Worm (Caenorhabditis elegans) whole organism, L2 larva: ENCODE results near the gene F43G6.17.

Experiments
- C34F6.9 ChIP-seq: fragments of 150-350 bp; optimal IDR thresholded peaks from 2 replicates; lab custom pipeline; 2014; ENCODE audit warnings: missing biosample characterization, missing genetic modification characterization
- F13H6.1 ChIP-seq: sonication (generic microtip); optimal IDR thresholded peaks from 2 replicates; lab custom pipeline; 2016; ENCODE audit warnings: missing genetic modification characterization, missing compliant biosample characterization
- ZK546.5 ChIP-seq: sonication (generic microtip); optimal IDR thresholded peaks from 2 replicates; lab custom pipeline; 2017; ENCODE audit warnings: missing biosample characterization, missing genetic modification characterization
- alr-1 ChIP-seq: fragments of 150-350 bp; optimal IDR thresholded peaks from 2 replicates; lab custom pipeline; 2014; ENCODE audit warnings: missing biosample characterization, missing genetic modification characterization
- blmp-1 ChIP-seq: sonication (generic microtip); optimal IDR thresholded peaks from 2 replicates; lab custom pipeline; 2017; ENCODE audit warnings: missing genetic modification characterization, mild to moderate bottlenecking, missing compliant biosample characterization, antibody characterized with exemption, moderate library complexity; ENCODE audit not compliant: insufficient read depth
- ceh-16 ChIP-seq: fragments of 150-350 bp; optimal IDR thresholded peaks from 2 replicates; lab custom pipeline; 2014; ENCODE audit warnings: missing biosample characterization, missing genetic modification characterization
- ceh-82 ChIP-seq: fragments of 150-350 bp; optimal IDR thresholded peaks from 2 replicates; lab custom pipeline; 2014; ENCODE audit warnings: missing biosample characterization, missing genetic modification characterization
- crh-2 ChIP-seq: sonication (generic microtip); optimal IDR thresholded peaks from 2 replicates; lab custom pipeline; 2017; ENCODE audit warnings: missing biosample characterization, missing genetic modification characterization
- egl-27 ChIP-seq: sonication (generic microtip); optimal IDR thresholded peaks from 3 replicates; lab custom pipeline; 2017; ENCODE audit warnings: missing biosample characterization, missing genetic modification reagents, missing genetic modification characterization
- elt-1 ChIP-seq: fragments of 150-350 bp; optimal IDR thresholded peaks from 2 replicates; lab custom pipeline; 2014; ENCODE audit warnings: missing biosample characterization, missing genetic modification characterization
- elt-3 ChIP-seq: sonication (generic microtip); optimal IDR thresholded peaks from 2 replicates; lab custom pipeline; 2017; ENCODE audit warnings: missing biosample characterization, missing genetic modification characterization
- fos-1 ChIP-seq: fragments of 150-350 bp; optimal IDR thresholded peaks from 2 replicates; lab custom pipeline; 2014; ENCODE audit warnings: missing biosample characterization, missing genetic modification characterization
- gmeb-1 ChIP-seq: fragments of 150-350 bp; optimal IDR thresholded peaks from 2 replicates; lab custom pipeline; 2014; ENCODE audit warnings: missing biosample characterization, missing genetic modification characterization
- lin-11 ChIP-seq: fragments of 150-350 bp; sonication (generic microtip); optimal IDR thresholded peaks from 2 replicates; lab custom pipeline; 2014; ENCODE audit warnings: missing biosample characterization, missing genetic modification characterization, inconsistent platforms, mixed read lengths
- lin-13 ChIP-seq: fragments of 150-350 bp; optimal IDR thresholded peaks from 2 replicates; lab custom pipeline; 2014; ENCODE audit warnings: missing biosample characterization, missing genetic modification reagents, missing genetic modification characterization
- lin-39 ChIP-seq: fragments of 150-350 bp; optimal IDR thresholded peaks from 2 replicates; lab custom pipeline; 2014; ENCODE audit warnings: missing biosample characterization, missing genetic modification reagents, missing genetic modification characterization
- lsy-2 ChIP-seq, 2 experiments: fragments of 150-350 bp in 1 of 2; sonication (generic microtip) in 1 of 2; optimal IDR thresholded peaks; 2 replicates each; lab custom pipeline; 2014 to 2017; ENCODE audit warnings: missing biosample characterization in 2 of 2, missing genetic modification characterization in 2 of 2
- mdl-1 ChIP-seq, 2 experiments: fragments of 150-350 bp in 1 of 2; sonication (generic microtip) in 1 of 2; optimal IDR thresholded peaks; 2 replicates each; lab custom pipeline; 2017; ENCODE audit warnings: missing biosample characterization in 2 of 2, missing genetic modification characterization in 2 of 2
- nhr-10 ChIP-seq: sonication (generic microtip); optimal IDR thresholded peaks from 2 replicates; lab custom pipeline; 2017; ENCODE audit warnings: missing biosample characterization, missing genetic modification characterization
- nhr-11 ChIP-seq: fragments of 150-350 bp; optimal IDR thresholded peaks from 2 replicates; lab custom pipeline; 2014; ENCODE audit warnings: missing biosample characterization, missing genetic modification characterization
- nhr-129 ChIP-seq: fragments of 150-350 bp; optimal IDR thresholded peaks from 2 replicates; lab custom pipeline; 2014; ENCODE audit warnings: missing biosample characterization, missing genetic modification characterization
- nhr-237 ChIP-seq: fragments of 150-350 bp; optimal IDR thresholded peaks from 2 replicates; lab custom pipeline; 2014; ENCODE audit warnings: missing biosample characterization, missing genetic modification characterization
- nhr-25 ChIP-seq: fragments of 150-350 bp; sonication (generic microtip); optimal IDR thresholded peaks from 3 replicates; lab custom pipeline; 2014; ENCODE audit warnings: missing biosample characterization, missing genetic modification characterization
- nhr-6 ChIP-seq: fragments of 150-350 bp; optimal IDR thresholded peaks from 2 replicates; lab custom pipeline; 2014; ENCODE audit warnings: missing biosample characterization, missing genetic modification characterization
- nhr-77 ChIP-seq: fragments of 150-350 bp; optimal IDR thresholded peaks from 2 replicates; lab custom pipeline; 2014; ENCODE audit warnings: missing biosample characterization, missing genetic modification characterization
- peb-1 ChIP-seq: fragments of 150-350 bp; optimal IDR thresholded peaks from 2 replicates; lab custom pipeline; 2014; ENCODE audit warnings: missing biosample characterization, missing genetic modification characterization
- sem-4 ChIP-seq: fragments of 150-350 bp; optimal IDR thresholded peaks from 2 replicates; lab custom pipeline; 2014; ENCODE audit warnings: missing biosample characterization, missing genetic modification reagents, missing genetic modification characterization
- sma-3 ChIP-seq: sonication (generic microtip); optimal IDR thresholded peaks from 2 replicates; lab custom pipeline; 2016; ENCODE audit warnings: missing genetic modification reagents, missing genetic modification characterization, missing compliant biosample characterization
- sma-9 ChIP-seq, 2 experiments: fragments of 150-350 bp in 1 of 2; sonication (generic microtip) in 1 of 2; optimal IDR thresholded peaks; 2 replicates each; lab custom pipeline; 2014 to 2016; ENCODE audit warnings: missing genetic modification characterization in 2 of 2, mild to moderate bottlenecking in 1 of 2, missing biosample characterization in 1 of 2, missing compliant biosample characterization in 1 of 2, missing genetic modification reagents in 1 of 2, moderate library complexity in 1 of 2
- snpc-4 ChIP-seq: fragments of 150-350 bp; optimal IDR thresholded peaks from 2 replicates; lab custom pipeline; 2014; ENCODE audit warnings: missing biosample characterization, missing genetic modification characterization
- unc-62 ChIP-seq: fragments of 150-350 bp; optimal IDR thresholded peaks from 2 replicates; lab custom pipeline; 2014; ENCODE audit warnings: missing biosample characterization, missing genetic modification reagents, missing genetic modification characterization
- zag-1 ChIP-seq: fragments of 150-350 bp; optimal IDR thresholded peaks from 2 replicates; lab custom pipeline; 2014; ENCODE audit warnings: missing biosample characterization, missing genetic modification characterization
- ztf-1 ChIP-seq: fragments of 200-800 bp; sonication (Bioruptor generic); conservative IDR thresholded peaks from 2 replicates; pipeline ENCODE4 v1.3.6; 2022; ENCODE audit warnings: missing genetic modification characterization, missing compliant biosample characterization
- ztf-4 ChIP-seq: fragments of 150-350 bp; optimal IDR thresholded peaks from 2 replicates; lab custom pipeline; 2014; ENCODE audit warnings: missing biosample characterization, missing genetic modification characterization

F43G6.17 gene

ce11 chrII:11794392-11794791, 8.2 kb upstream of the F43G6.17 start:
- TF ChIP-seq ceh-16 (tag; lab: Kevin White, UChicago): peak; percentile 54
- no peak for TF ChIP-seq F13H6.1

- TF ChIP-seq C34F6.9 (tag; lab: Kevin White, UChicago) (no peak), blmp-1 (tag; lab: Kevin White, UChicago) (no peak), ztf-4 (no peak), fos-1 (peak; percentile 17), alr-1 (tag; lab: Kevin White, UChicago) (no peak), elt-3 (tag; lab: Kevin White, UChicago) (no peak), ceh-82 (tag; lab: Kevin White, UChicago) (no peak), nhr-11 (no peak)
These were observed 5.4 kb upstream of the F43G6.17 start for ce11 chrII:11797194-11797593.

- TF ChIP-seq snpc-4 (tag; lab: Kevin White, UChicago) (no peak), sma-3 (GFP tag; lab: Kevin White, UChicago) (no peak), zag-1 (tag; lab: Kevin White, UChicago) (no peak), peb-1 (tag; lab: Kevin White, UChicago) (no peak), nhr-10 (tag; lab: Kevin White, UChicago) (no peak), nhr-11 (no peak), unc-62 (no peak), nhr-6 (tag; lab: Kevin White, UChicago) (no peak), egl-27 (no peak), mdl-1 (tag; optimal IDR thresholded peaks at IDR 0.05; lab: Kevin White, UChicago) (no peak), nhr-237 (tag; lab: Kevin White, UChicago) (no peak), nhr-77 (no peak), lin-11 (tag; lab: Kevin White, UChicago) (no peak), ztf-1 (no peak), crh-2 (tag; lab: Kevin White, UChicago) (no peak)
These were observed 3.8 kb upstream of the F43G6.17 start, which contains the start of gene hda-5 for ce11 chrII:11798737-11799136. TSS of gene hda-5 (plus strand) at chrII:11799037.

ce11 chrII:11806256-11806655, 3.7 kb downstream of the F43G6.17 start, which contains the start of gene jmjd-1.1:
TSS of gene jmjd-1.1 (plus strand) at chrII:11806556.
- TF ChIP-seq nhr-11 (no peak), ZK546.5 (no peak), lsy-2 (tag; optimal IDR thresholded peaks at IDR 0.05; lab: Kevin White, UChicago) (no peak), egl-27 (no peak), lin-13 (GFP tag; lab: Kevin White, UChicago) (no peak)

ce11 chrII:11808979-11809378, 6.4 kb downstream of the F43G6.17 start, which contains the start of gene F43G6.10:
TSS of gene F43G6.10 (plus strand) at chrII:11809349.
- TF ChIP-seq gmeb-1 (tag; lab: Kevin White, UChicago): no peak
- no peak for TF ChIP-seq peb-1 (tag; lab: Kevin White, UChicago)
- no peak for TF ChIP-seq F13H6.1
- TF ChIP-seq egl-27: no peak
- TF ChIP-seq sem-4: no peak
- TF ChIP-seq nhr-129 (tag; lab: Kevin White, UChicago): no peak
- no peak for TF ChIP-seq nhr-25 (tag; lab: Kevin White, UChicago)
- no peak for TF ChIP-seq fos-1
- TF ChIP-seq nhr-6 (tag; lab: Kevin White, UChicago): no peak
- no peak for TF ChIP-seq sma-9 (GFP tag; optimal IDR thresholded peaks at IDR 0.05; lab: Kevin White, UChicago)
- no peak for TF ChIP-seq sma-9 (tag; optimal IDR thresholded peaks at IDR 0.05; lab: Kevin White, UChicago)
- no peak for TF ChIP-seq ceh-16 (tag; lab: Kevin White, UChicago)
- no peak for TF ChIP-seq lin-39 (tag; lab: Kevin White, UChicago)
- no peak for TF ChIP-seq alr-1 (tag; lab: Kevin White, UChicago)
- TF ChIP-seq nhr-77: no peak
- TF ChIP-seq elt-1 (tag; lab: Kevin White, UChicago): no peak
- no peak for TF ChIP-seq sma-3 (GFP tag; lab: Kevin White, UChicago)
- TF ChIP-seq, all 48 proteins: peak for 0
